Fruit fly (Drosophila melanogaster): ENCODE results near the gene CG31948.

The CG31948 gene

DNA sequence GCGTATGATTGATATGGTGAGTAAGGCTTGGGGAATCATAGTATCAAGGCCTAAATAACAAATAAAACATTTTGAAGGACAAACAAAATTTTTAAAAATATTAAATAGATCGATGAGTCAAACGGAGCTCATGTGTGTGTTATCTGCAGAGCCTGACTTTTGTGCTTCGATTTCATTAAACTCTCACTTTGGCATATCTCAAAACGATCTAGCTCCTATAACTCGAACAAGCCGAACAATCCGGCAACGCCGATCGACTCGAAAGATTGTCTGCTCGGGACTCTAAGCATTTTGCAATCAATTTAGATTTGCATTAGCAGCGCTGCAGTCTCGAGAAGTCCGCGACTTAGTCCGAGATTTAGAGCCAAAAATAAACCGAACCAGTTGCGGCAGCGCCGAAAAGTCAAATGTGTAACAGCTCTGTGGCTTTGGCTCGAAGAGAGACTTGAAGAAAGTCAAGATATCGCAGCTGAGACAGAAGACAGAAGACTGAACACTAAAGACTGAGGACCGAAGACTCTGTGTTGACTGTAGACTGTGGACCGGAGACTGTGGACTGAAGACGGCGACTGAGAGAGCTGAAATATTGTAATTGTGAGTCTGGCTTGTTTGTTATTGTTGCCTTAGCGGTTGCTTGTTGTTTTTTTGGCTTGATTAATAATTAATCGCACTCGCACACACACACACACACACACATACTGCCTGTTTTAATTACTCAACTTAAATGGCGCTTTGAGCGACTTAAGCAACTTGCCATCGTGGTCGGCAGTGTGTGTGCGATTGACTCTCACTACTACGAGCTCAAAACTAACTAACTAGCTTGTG lies 11.1 kb upstream of the CG31948 start:
- TF ChIP-seq CG6163 (GFP tag; IDR thresholded peaks at IDR 0.05) (peak; percentile 38; the same call in 2 of the 3 replicates), vri (GFP tag; optimal IDR thresholded peaks at IDR 0.05) (no peak), Eip78C (GFP tag) (peak; percentile 74), pdm3 (GFP tag; optimal IDR thresholded peaks at IDR 0.05) (no peak), CG6276 (GFP tag; optimal IDR thresholded peaks at IDR 0.05) (peak; percentile 25), OdsH (GFP tag; optimal IDR thresholded peaks at IDR 0.05) (peak; percentile 2), CG15336 (GFP tag; IDR thresholded peaks at IDR 0.05) (peak; percentile 52; the same call in 1 of the 2 replicates), CG8119 (GFP tag; IDR thresholded peaks at IDR 0.05) (peak; percentile 36; the same call in 1 of the 3 replicates), CG32006 (GFP tag; optimal IDR thresholded peaks at IDR 0.05) (peak; percentile 65), net (GFP tag; optimal IDR thresholded peaks at IDR 0.05) (no peak), svp (GFP tag) (peak; percentile 58), CG9139 (GFP tag; optimal IDR thresholded peaks at IDR 0.05) (no peak)

DNA sequence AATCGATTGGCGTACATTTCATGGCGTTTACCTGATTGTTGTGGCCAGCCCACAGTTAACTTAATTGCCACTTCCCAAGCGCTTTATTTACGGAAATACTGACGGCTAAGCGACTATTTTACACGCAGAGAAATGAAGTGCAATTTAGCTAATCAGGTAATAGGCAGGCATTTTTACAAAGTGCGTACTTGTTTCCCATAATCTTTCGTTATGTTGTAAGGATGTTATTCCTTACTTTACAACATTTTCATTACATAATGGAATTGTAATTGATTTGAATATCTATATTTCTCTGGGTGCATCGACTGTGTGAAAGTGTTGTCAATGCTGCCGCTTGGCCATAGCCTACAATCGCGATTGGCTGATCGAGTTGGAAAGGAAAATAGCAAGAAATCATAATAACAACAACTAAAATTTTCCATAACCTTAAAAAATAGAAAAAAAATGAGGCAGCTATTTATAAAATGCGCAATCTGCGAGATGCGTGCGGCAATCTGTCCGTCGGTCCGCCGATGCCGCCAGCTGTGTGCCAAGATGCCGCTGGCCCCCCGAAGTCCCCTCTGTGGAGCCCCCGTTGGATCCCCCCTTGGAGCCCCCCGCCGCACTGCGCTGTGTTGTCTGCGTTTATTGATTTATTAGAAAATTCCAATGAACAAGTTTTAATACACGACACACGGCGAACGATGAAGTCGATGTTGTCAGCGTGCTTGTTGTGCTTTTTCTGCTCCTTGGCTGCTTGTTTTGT lies 10.1 kb upstream of the CG31948 start:
- TF ChIP-seq CG11902 (GFP tag; optimal IDR thresholded peaks at IDR 0.05): peak; percentile 40
- peak; percentile 73 for TF ChIP-seq CG6808 (GFP tag; optimal IDR thresholded peaks at IDR 0.05)
- TF ChIP-seq CG34406 (GFP tag; optimal IDR thresholded peaks at IDR 0.05): peak; percentile 46
- TF ChIP-seq Eip93F (GFP tag; optimal IDR thresholded peaks at IDR 0.05): no peak
- peak; percentile 46 for TF ChIP-seq cyc (GFP tag; optimal IDR thresholded peaks at IDR 0.05)
- TF ChIP-seq CG32006 (GFP tag; optimal IDR thresholded peaks at IDR 0.05): peak; percentile 97
- TF ChIP-seq CG7368 (GFP tag; optimal IDR thresholded peaks at IDR 0.05): peak; percentile 72
- peak; percentile 66 to 82 for TF ChIP-seq salr (GFP tag; optimal IDR thresholded peaks at IDR 0.05)
- peak; percentile 80 for TF ChIP-seq Ets96B (tag; optimal IDR thresholded peaks at IDR 0.05)
- TF ChIP-seq CG11294 (GFP tag; IDR thresholded peaks at IDR 0.05): peak; percentile 79
- TF ChIP-seq fd85E (GFP tag; optimal IDR thresholded peaks at IDR 0.05): no peak
- peak; percentile 79 for TF ChIP-seq Eip75B (GFP tag; optimal IDR thresholded peaks at IDR 0.05)
- TF ChIP-seq Eip78C (GFP tag): peak; percentile 96
- peak; percentile 83 for TF ChIP-seq Sox14 (GFP tag; optimal IDR thresholded peaks at IDR 0.05)
- peak; percentile 73 for TF ChIP-seq fd59A (GFP tag; optimal IDR thresholded peaks at IDR 0.05)
- TF ChIP-seq Gug (GFP tag; IDR thresholded peaks at IDR 0.05): peak; percentile 84
- peak; percentile 87 for TF ChIP-seq pdm3 (GFP tag; optimal IDR thresholded peaks at IDR 0.05)
- peak; percentile 91 for TF ChIP-seq dac (GFP tag; optimal IDR thresholded peaks at IDR 0.05)
- no peak for TF ChIP-seq Smox (GFP tag; optimal IDR thresholded peaks at IDR 0.05)
- peak; percentile 57 for TF ChIP-seq CG9139 (GFP tag; optimal IDR thresholded peaks at IDR 0.05)
- peak; percentile 84 for TF ChIP-seq CG10631 (GFP tag; optimal IDR thresholded peaks at IDR 0.05)
- TF ChIP-seq CG3032 (tag; optimal IDR thresholded peaks at IDR 0.05): peak; percentile 79
- TF ChIP-seq fkh (GFP tag; optimal IDR thresholded peaks at IDR 0.05): no peak
- TF ChIP-seq Blimp-1 (GFP tag; optimal IDR thresholded peaks at IDR 0.05): no peak
- peak; percentile 42 for TF ChIP-seq Hr39 (GFP tag; optimal IDR thresholded peaks at IDR 0.05)
- TF ChIP-seq CG31627 (GFP tag; optimal IDR thresholded peaks at IDR 0.05): peak; percentile 43
- peak; percentile 95 for TF ChIP-seq eg (GFP tag; IDR thresholded peaks at IDR 0.05)
- TF ChIP-seq svp (GFP tag): peak; percentile 67
- TF ChIP-seq topi (GFP tag; optimal IDR thresholded peaks at IDR 0.05): peak; percentile 47
- peak; percentile 33 for TF ChIP-seq Sox15 (GFP tag; optimal IDR thresholded peaks at IDR 0.05)
- peak; percentile 6 for TF ChIP-seq dsx (GFP tag; optimal IDR thresholded peaks at IDR 0.05; ENCODE audit: poor library complexity, severe bottlenecking)
- peak; percentile 79 for TF ChIP-seq CG10669 (GFP tag; optimal IDR thresholded peaks at IDR 0.05)
- peak; percentile 92 for TF ChIP-seq CG6163 (GFP tag; IDR thresholded peaks at IDR 0.05)
- TF ChIP-seq CG4318 (GFP tag; optimal IDR thresholded peaks at IDR 0.05): peak; percentile 94
- peak; percentile 41 for TF ChIP-seq esn (GFP tag; optimal IDR thresholded peaks at IDR 0.05)
- no peak for TF ChIP-seq CG6854 (GFP tag; optimal IDR thresholded peaks at IDR 0.05)
- TF ChIP-seq ss (GFP tag; optimal IDR thresholded peaks at IDR 0.05): peak; percentile 40 to 66
- TF ChIP-seq Lpt (GFP tag; optimal IDR thresholded peaks at IDR 0.05): peak; percentile 83
- TF ChIP-seq Hr4 (GFP tag; optimal IDR thresholded peaks at IDR 0.05): peak; percentile 96
- TF ChIP-seq net (GFP tag; optimal IDR thresholded peaks at IDR 0.05): peak; percentile 85
- TF ChIP-seq Sox102F (GFP tag; optimal IDR thresholded peaks at IDR 0.05): peak; percentile 17

All from whole organism, prepupa.